Worm (Caenorhabditis elegans) whole organism, young adult: Measurements from ENCODE around the gene sbp-1.
A peak's percentile ranks its signal among the peaks of the same experiment; 100 is the strongest.

Experiments used
- B0336.3 ChIP-seq: fragments of 200-800 bp; sonication (Bioruptor generic); IDR thresholded peaks from 2 replicates; pipeline ENCODE4 v1.3.6; 2022; ENCODE audit warnings: missing genetic modification characterization, missing compliant biosample characterization
- F23B12.7 ChIP-seq: sonication (generic microtip); optimal IDR thresholded peaks from 2 replicates; lab custom pipeline; 2017; ENCODE audit warnings: missing genetic modification characterization, mild to moderate bottlenecking, missing compliant biosample characterization, antibody characterized with exemption, moderate library complexity; ENCODE audit not compliant: insufficient read depth
- K11D2.4 ChIP-seq: fragments of 200-800 bp; sonication (Bioruptor generic); IDR thresholded peaks from 2 replicates; pipeline ENCODE4 v1.3.6; 2022; ENCODE audit warnings: missing genetic modification reagents, missing genetic modification characterization, missing compliant biosample characterization
- Y53F4B.3 ChIP-seq: fragments of 200-800 bp; sonication (Bioruptor generic); IDR thresholded peaks from 2 replicates; pipeline ENCODE4 v1.3.6; 2022; ENCODE audit warnings: missing genetic modification reagents, missing genetic modification characterization, missing compliant biosample characterization
- Y95B8A.8 ChIP-seq: fragments of 200-800 bp; sonication (Bioruptor generic); IDR thresholded peaks from 2 replicates; pipeline ENCODE4 v1.3.6; 2022; ENCODE audit warnings: missing genetic modification reagents, missing genetic modification characterization, missing compliant biosample characterization
- ama-1 ChIP-seq, 3 experiments: fragments of 150-350 bp in 1 of 3; sonication (generic microtip) in 2 of 3; optimal IDR thresholded peaks; 2 replicates each; lab custom pipeline; 2014 to 2018; ENCODE audit warnings: missing biosample characterization in 2 of 3, missing genetic modification characterization in 2 of 3, missing genetic modification reagents in 2 of 3
- atf-7 ChIP-seq: sonication (generic microtip); optimal IDR thresholded peaks from 2 replicates; lab custom pipeline; 2017; ENCODE audit warnings: mild to moderate bottlenecking, missing genetic modification characterization, missing compliant biosample characterization
- athp-1 ChIP-seq: sonication (generic microtip); optimal IDR thresholded peaks from 2 replicates; lab custom pipeline; 2017; ENCODE audit warnings: mild to moderate bottlenecking, missing genetic modification characterization, missing compliant biosample characterization
- attf-3 ChIP-seq: fragments of 200-800 bp; sonication (Bioruptor generic); conservative IDR thresholded peaks from 2 replicates; pipeline ENCODE4 v1.3.6; 2022; ENCODE audit warnings: missing genetic modification reagents, missing genetic modification characterization, missing compliant biosample characterization
- attf-5 ChIP-seq: fragments of 200-800 bp; sonication (Bioruptor generic); optimal IDR thresholded peaks from 2 replicates; lab custom pipeline; 2018; ENCODE audit warnings: mild to moderate bottlenecking, missing genetic modification characterization, missing compliant biosample characterization
- bed-1 ChIP-seq: fragments of 200-800 bp; sonication (Bioruptor generic); IDR thresholded peaks from 2 replicates; pipeline ENCODE4 v1.3.6; 2022; ENCODE audit warnings: missing genetic modification reagents, missing genetic modification characterization, missing compliant biosample characterization
- ccch-3 ChIP-seq: fragments of 200-800 bp; sonication (Bioruptor generic); optimal IDR thresholded peaks from 2 replicates; lab custom pipeline; 2018; ENCODE audit warnings: mild to moderate bottlenecking, missing genetic modification characterization, missing compliant biosample characterization
- cebp-1 ChIP-seq, 2 experiments: fragments of 200-800 bp in 1 of 2; sonication (Bioruptor generic) in 1 of 2; sonication (generic microtip) in 1 of 2; IDR thresholded peaks in 1 of 2; optimal IDR thresholded peaks in 1 of 2; 2 replicates each; pipeline versions ENCODE4 v1.3.6 to Lab custom; 2017 to 2022; ENCODE audit warnings: missing compliant biosample characterization in 2 of 2, missing genetic modification characterization in 2 of 2, mild to moderate bottlenecking in 1 of 2, missing genetic modification reagents in 1 of 2, moderate library complexity in 1 of 2
- ceh-100 ChIP-seq: fragments of 200-800 bp; sonication (Bioruptor generic); IDR thresholded peaks from 2 replicates; pipeline ENCODE4 v1.3.6; 2022; ENCODE audit warnings: missing genetic modification reagents, missing genetic modification characterization, missing compliant biosample characterization
- ceh-79 ChIP-seq: sonication (generic microtip); optimal IDR thresholded peaks from 2 replicates; lab custom pipeline; 2017; ENCODE audit warnings: mild to moderate bottlenecking, missing genetic modification characterization, missing compliant biosample characterization
- ceh-91 ChIP-seq: fragments of 200-800 bp; sonication (Bioruptor generic); IDR thresholded peaks from 2 replicates; pipeline ENCODE4 v1.3.6; 2022; ENCODE audit warnings: missing genetic modification reagents, missing genetic modification characterization, missing compliant biosample characterization
- dox-1 ChIP-seq: fragments of 200-800 bp; sonication (Bioruptor generic); IDR thresholded peaks from 2 replicates; pipeline ENCODE4 v1.3.6; 2022; ENCODE audit warnings: missing genetic modification reagents, missing genetic modification characterization, missing compliant biosample characterization
- dpff-1 ChIP-seq: sonication (generic microtip); optimal IDR thresholded peaks from 2 replicates; lab custom pipeline; 2017; ENCODE audit warnings: mild to moderate bottlenecking, missing genetic modification characterization, missing compliant biosample characterization
- egrh-3 ChIP-seq: fragments of 200-800 bp; sonication (Bioruptor generic); IDR thresholded peaks from 2 replicates; pipeline ENCODE4 v1.3.6; 2022; ENCODE audit warnings: missing genetic modification reagents, missing genetic modification characterization, missing compliant biosample characterization
- hmg-1.2 ChIP-seq: fragments of 200-800 bp; sonication (Bioruptor generic); IDR thresholded peaks from 2 replicates; pipeline ENCODE4 v1.3.6; 2022; ENCODE audit warnings: missing genetic modification reagents, missing genetic modification characterization, missing compliant biosample characterization
- hmg-20 ChIP-seq: fragments of 200-800 bp; sonication (Bioruptor generic); IDR thresholded peaks from 2 replicates; pipeline ENCODE4 v1.3.6; 2022; ENCODE audit warnings: missing genetic modification reagents, missing genetic modification characterization, missing compliant biosample characterization
- hsf-1 ChIP-seq: fragments of 200-800 bp; sonication (Bioruptor generic); IDR thresholded peaks from 2 replicates; pipeline ENCODE4 v1.3.6; 2022; ENCODE audit warnings: missing genetic modification reagents, missing genetic modification characterization, missing compliant biosample characterization
- lsl-1 ChIP-seq: fragments of 200-800 bp; sonication (Bioruptor generic); optimal IDR thresholded peaks from 2 replicates; lab custom pipeline; 2018; ENCODE audit warnings: mild to moderate bottlenecking, missing genetic modification characterization, moderate library complexity, missing compliant biosample characterization
- madf-6 ChIP-seq: fragments of 200-800 bp; sonication (Bioruptor generic); IDR thresholded peaks from 2 replicates; pipeline ENCODE4 v1.3.6; 2022; ENCODE audit warnings: missing genetic modification reagents, missing genetic modification characterization, missing compliant biosample characterization
- mcd-1 ChIP-seq: fragments of 200-800 bp; sonication (Bioruptor generic); IDR thresholded peaks from 2 replicates; pipeline ENCODE4 v1.3.6; 2022; ENCODE audit warnings: missing genetic modification reagents, missing genetic modification characterization, missing compliant biosample characterization
- mes-4 ChIP-seq: sonication (generic microtip); optimal IDR thresholded peaks from 2 replicates; lab custom pipeline; 2016; ENCODE audit warnings: missing genotype, missing genetic modification characterization, missing compliant biosample characterization
- mxl-1 ChIP-seq: sonication (generic microtip); optimal IDR thresholded peaks from 2 replicates; lab custom pipeline; 2016; ENCODE audit warnings: missing genetic modification characterization, missing compliant biosample characterization
- nhr-27 ChIP-seq: fragments of 200-800 bp; sonication (Bioruptor generic); optimal IDR thresholded peaks from 2 replicates; lab custom pipeline; 2018; ENCODE audit warnings: mild to moderate bottlenecking, missing genetic modification characterization, moderate library complexity, missing compliant biosample characterization
- nhr-90 ChIP-seq: sonication (generic microtip); optimal IDR thresholded peaks from 2 replicates; lab custom pipeline; 2016; ENCODE audit warnings: missing genotype, mild to moderate bottlenecking, missing genetic modification characterization, missing compliant biosample characterization
- pbrm-1 ChIP-seq: fragments of 200-800 bp; sonication (Bioruptor generic); IDR thresholded peaks from 2 replicates; pipeline ENCODE4 v1.3.6; 2022; ENCODE audit warnings: missing genetic modification reagents, missing genetic modification characterization, missing compliant biosample characterization
- sea-2 ChIP-seq: fragments of 200-800 bp; sonication (Bioruptor generic); IDR thresholded peaks from 2 replicates; pipeline ENCODE4 v1.3.6; 2022; ENCODE audit warnings: missing genetic modification characterization, missing compliant biosample characterization
- snpc-1.1 ChIP-seq: sonication (generic microtip); optimal IDR thresholded peaks from 2 replicates; lab custom pipeline; 2017; ENCODE audit warnings: missing genetic modification characterization, mild to moderate bottlenecking, missing compliant biosample characterization, antibody characterized with exemption, moderate library complexity, missing genotype, missing genetic modification reagents; ENCODE audit not compliant: insufficient read depth
- snpc-4 ChIP-seq, 5 experiments: fragments of 150-350 bp in 1 of 5; sonication (generic microtip) in 4 of 5; optimal IDR thresholded peaks; 2 replicates each; lab custom pipeline; 2014 to 2018; ENCODE audit warnings: missing genetic modification characterization in 5 of 5, missing biosample characterization in 3 of 5, antibody characterized with exemption in 2 of 5, mild to moderate bottlenecking in 2 of 5, missing compliant biosample characterization in 2 of 5, missing genotype in 2 of 5, moderate library complexity in 2 of 5, missing genetic modification reagents in 1 of 5
- somi-1 ChIP-seq: fragments of 200-800 bp; sonication (Bioruptor generic); optimal IDR thresholded peaks from 2 replicates; lab custom pipeline; 2018; ENCODE audit warnings: mild to moderate bottlenecking, missing genetic modification characterization, missing compliant biosample characterization
- sptf-2 ChIP-seq: fragments of 200-800 bp; sonication (Bioruptor generic); optimal IDR thresholded peaks from 2 replicates; lab custom pipeline; 2018; ENCODE audit warnings: mild to moderate bottlenecking, missing genetic modification characterization, missing compliant biosample characterization
- tlf-1 ChIP-seq: fragments of 200-800 bp; sonication (Bioruptor generic); optimal IDR thresholded peaks from 2 replicates; lab custom pipeline; 2018; ENCODE audit warnings: mild to moderate bottlenecking, missing genetic modification characterization, missing compliant biosample characterization
- zfh-2 ChIP-seq: fragments of 200-800 bp; sonication (Bioruptor generic); conservative IDR thresholded peaks from 2 replicates; pipeline ENCODE4 v1.3.6; 2022; ENCODE audit warnings: missing genetic modification reagents, missing genetic modification characterization, missing compliant biosample characterization
- ztf-25 ChIP-seq: fragments of 200-800 bp; sonication (Bioruptor generic); IDR thresholded peaks from 2 replicates; pipeline ENCODE4 v1.3.6; 2022; ENCODE audit warnings: missing genetic modification reagents, missing genetic modification characterization, missing compliant biosample characterization
- ztf-28 ChIP-seq: fragments of 200-800 bp; sonication (Bioruptor generic); IDR thresholded peaks from 2 replicates; pipeline ENCODE4 v1.3.6; 2022; ENCODE audit warnings: missing genetic modification reagents, missing genetic modification characterization, missing compliant biosample characterization

Gene sbp-1

ce11 chrIII:11443408-11443994, 1.1 kb upstream of the sbp-1 start:
- TF ChIP-seq sptf-2 (GFP tag; lab: Kevin White, UChicago) (no peak), cebp-1 (GFP tag; IDR thresholded peaks at IDR 0.05; lab: Robert Waterston, UW) (no peak), cebp-1 (tag; optimal IDR thresholded peaks at IDR 0.05; lab: Kevin White, UChicago) (peak; percentile 64), snpc-4 (GFP tag; optimal IDR thresholded peaks at IDR 0.05; lab: Kevin White, UChicago) (no peak), snpc-4 (tag; optimal IDR thresholded peaks at IDR 0.05; lab: Kevin White, UChicago) (peak; percentile 37 to 74 (median 60)), ceh-100 (GFP tag; lab: Robert Waterston, UW) (no peak)

- 0 out of 2 replicates have a peak, but pooled peaks have one; percentile 6 for TF ChIP-seq bed-1
- peak; percentile 28; the same call in 1 of the 2 replicates for TF ChIP-seq attf-3 (GFP tag; lab: Robert Waterston, UW)
- TF ChIP-seq pbrm-1 (GFP tag; lab: Robert Waterston, UW) = 0 out of 2 replicates have a peak, but pooled peaks have one; percentile 17
- 0 out of 2 replicates have a peak, but pooled peaks have one; percentile 14 for TF ChIP-seq ztf-28 (GFP tag; lab: Robert Waterston, UW)
- peak; percentile 54; the same call in 1 of the 2 replicates for TF ChIP-seq dox-1
These were observed 7.5 kb downstream of the sbp-1 start for ce11 chrIII:11434864-11435263.

DNA sequence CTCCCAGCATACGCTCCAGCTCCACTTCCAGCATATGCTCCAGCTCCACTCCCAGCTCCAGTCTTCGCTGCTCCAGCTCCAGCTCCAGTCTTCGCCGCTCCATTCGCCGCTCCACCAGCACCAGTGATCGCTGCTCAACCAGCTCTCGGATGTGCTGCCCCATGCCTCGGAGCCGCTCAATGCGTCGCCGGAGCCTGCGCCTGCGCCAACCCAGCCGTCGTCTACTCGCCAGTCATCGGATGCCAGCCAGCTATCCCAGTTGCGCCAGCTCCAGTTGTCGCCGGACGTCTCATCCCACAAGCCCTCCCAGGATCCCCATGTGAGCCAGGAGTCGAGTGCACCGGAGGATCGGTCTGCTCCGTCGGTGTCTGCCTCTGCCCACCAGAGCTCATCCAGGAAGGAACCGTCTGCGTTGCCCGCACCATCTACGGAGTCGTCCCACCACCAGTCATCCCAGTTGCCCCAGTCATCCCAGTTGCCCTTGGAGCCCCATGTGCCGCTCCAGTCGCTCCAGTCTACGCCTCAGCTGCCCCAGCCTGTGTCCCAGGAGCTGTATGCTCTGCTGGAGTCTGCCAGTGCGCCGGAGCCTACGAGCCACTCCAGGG, 14.7 kb downstream of the sbp-1 start:
- TF ChIP-seq Y95B8A.8 = no peak
- TF ChIP-seq tlf-1 (GFP tag; lab: Kevin White, UChicago) = no peak
- TF ChIP-seq ceh-91 (GFP tag; lab: Robert Waterston, UW) = peak; percentile 29; the same call in 1 of the 2 replicates
- TF ChIP-seq zfh-2 (GFP tag; lab: Robert Waterston, UW) = peak; percentile 93
- peak; percentile 96 for TF ChIP-seq egrh-3 (GFP tag; lab: Robert Waterston, UW)
- TF ChIP-seq somi-1 (GFP tag; lab: Kevin White, UChicago) = no peak
- peak; percentile 5; the same call in 1 of the 2 replicates for TF ChIP-seq mcd-1 (GFP tag; lab: Robert Waterston, UW)
- no peak for TF ChIP-seq hmg-20 (GFP tag; lab: Robert Waterston, UW)
- TF ChIP-seq sea-2 (GFP tag; lab: Robert Waterston, UW) = no peak
- no peak for TF ChIP-seq athp-1 (tag; lab: Kevin White, UChicago)
- peak; percentile 13 for TF ChIP-seq attf-5 (GFP tag; lab: Kevin White, UChicago)
- no peak for TF ChIP-seq mes-4 (tag; lab: Kevin White, UChicago)
- TF ChIP-seq hsf-1 = 0 out of 2 replicates have a peak, but pooled peaks have one; percentile 7
- TF ChIP-seq hmg-1.2 (GFP tag; lab: Robert Waterston, UW) = 0 out of 2 replicates have a peak, but pooled peaks have one; percentile 7
- TF ChIP-seq K11D2.4 (GFP tag; lab: Robert Waterston, UW) = no peak
- TF ChIP-seq dox-1 = peak; percentile 39; the same call in 1 of the 2 replicates
- TF ChIP-seq B0336.3 (GFP tag; lab: Robert Waterston, UW) = 0 out of 2 replicates have a peak, but pooled peaks have one; percentile 10

DNA sequence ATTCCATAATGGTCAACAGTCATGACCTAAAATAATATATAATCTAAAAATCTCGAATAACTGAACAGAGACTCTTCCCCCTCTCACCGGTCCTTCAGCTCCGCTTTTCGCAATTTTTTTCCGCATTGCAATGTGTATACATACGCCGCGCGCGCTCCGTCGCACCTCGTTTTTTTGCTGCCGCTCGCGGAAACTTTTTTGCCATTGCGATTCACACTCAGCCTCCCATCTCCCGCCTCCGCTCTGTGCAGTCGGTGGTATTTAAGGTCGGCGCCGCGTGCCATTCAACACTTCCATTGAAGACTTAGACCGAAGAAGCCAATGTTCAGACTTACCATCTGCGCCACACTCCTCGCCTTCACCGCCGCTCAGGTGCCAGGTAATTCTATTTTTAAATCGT, 15.5 kb downstream of the sbp-1 start, which contains the start of gene idpc-1:
Gene idpc-1, plus strand, starts transcription at position 301 of the 400 bp plus-strand sequence.
- no peak for TF ChIP-seq dpff-1 (tag; lab: Kevin White, UChicago)
- no peak for TF ChIP-seq F23B12.7 (tag; lab: Kevin White, UChicago)
- no peak for TF ChIP-seq egrh-3 (GFP tag; lab: Robert Waterston, UW)
- TF ChIP-seq snpc-1.1 (tag; lab: Kevin White, UChicago) = no peak
- TF ChIP-seq ztf-25 = no peak
- TF ChIP-seq mxl-1 (tag; lab: Kevin White, UChicago) = no peak
- no peak for TF ChIP-seq ama-1 (optimal IDR thresholded peaks at IDR 0.05; lab: Kevin White, UChicago)
- no peak for TF ChIP-seq ama-1 (GFP tag; optimal IDR thresholded peaks at IDR 0.05; lab: Kevin White, UChicago)
- TF ChIP-seq nhr-90 (tag; lab: Kevin White, UChicago) = no peak
- no peak for TF ChIP-seq lsl-1 (GFP tag; lab: Kevin White, UChicago)
- TF ChIP-seq ceh-100 (GFP tag; lab: Robert Waterston, UW) = no peak
- no peak for TF ChIP-seq ceh-79 (tag; lab: Kevin White, UChicago)
- TF ChIP-seq Y53F4B.3 (GFP tag; lab: Robert Waterston, UW) = no peak
- no peak for TF ChIP-seq atf-7 (tag; lab: Kevin White, UChicago)
- TF ChIP-seq ztf-28 (GFP tag; lab: Robert Waterston, UW) = no peak
- no peak for TF ChIP-seq nhr-27 (tag; lab: Kevin White, UChicago)
- no peak for TF ChIP-seq madf-6
- TF ChIP-seq ccch-3 (GFP tag; lab: Kevin White, UChicago) = no peak
